Worm (Caenorhabditis elegans): ENCODE measurements around the gene gem-1.

DNA sequence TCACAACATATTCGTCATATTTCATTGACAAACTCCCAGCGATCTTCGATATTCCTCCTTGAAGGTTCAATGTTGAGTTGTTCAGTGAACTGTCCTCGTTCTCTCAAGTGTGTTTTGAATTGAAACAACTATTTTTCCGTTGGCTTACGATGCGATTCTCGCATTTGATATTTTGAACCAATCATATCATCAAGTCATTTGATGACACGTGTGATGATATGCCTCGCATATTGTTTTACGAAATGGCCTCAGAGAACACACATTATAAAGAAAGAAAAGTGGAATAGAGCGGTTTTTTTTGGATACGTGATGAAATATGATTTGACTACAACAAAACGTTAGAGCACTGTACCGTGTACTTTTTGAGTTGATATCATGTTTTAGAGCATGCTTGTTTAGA is 28.4 kb downstream of the gem-1 start:
- TF ChIP-seq snpc-4 (tag; optimal IDR thresholded peaks at IDR 0.05): no peak
- TF ChIP-seq ceh-43 (GFP tag; optimal IDR thresholded peaks at IDR 0.05): no peak
- no peak for TF ChIP-seq nhr-28 (tag; optimal IDR thresholded peaks at IDR 0.05)
- TF ChIP-seq drap-1 (GFP tag; optimal IDR thresholded peaks at IDR 0.05): no peak

Data from whole organism, mixed stage, embryonic.